Worm (Caenorhabditis elegans): ENCODE data around the gene lido-16.

The lido-16 gene

ce11 chrII:6489711-6490184, 5.0 kb upstream of the lido-16 start, which contains the start of the genes snr-3 and rsp-5:
TSS of gene snr-3 (minus strand) at chrII:6489761.
TSS of gene rsp-5 (plus strand) at chrII:6490165.
- TF ChIP-seq nhr-43 (tag; optimal IDR thresholded peaks at IDR 0.05; ENCODE audit: poor library complexity, severe bottlenecking) (peak; percentile 39), lsy-12 (tag; optimal IDR thresholded peaks at IDR 0.05) (peak; percentile 9), pha-4 (tag; optimal IDR thresholded peaks at IDR 0.05) (peak; percentile 81), unc-39 (tag; optimal IDR thresholded peaks at IDR 0.05) (no peak), nfya-1 (tag; optimal IDR thresholded peaks at IDR 0.05; ENCODE audit: insufficient read depth) (peak; percentile 95), egl-5 (tag; optimal IDR thresholded peaks at IDR 0.05) (peak; percentile 92), elt-3 (tag; optimal IDR thresholded peaks at IDR 0.05) (no peak), nhr-25 (tag; optimal IDR thresholded peaks at IDR 0.05) (peak; percentile 85), lin-15B (tag; optimal IDR thresholded peaks at IDR 0.05) (peak; percentile 78), snpc-4 (tag; optimal IDR thresholded peaks at IDR 0.05) (peak; percentile 63), nhr-23 (tag; optimal IDR thresholded peaks at IDR 0.05) (peak; percentile 80), elt-2 (tag; optimal IDR thresholded peaks at IDR 0.05) (peak; percentile 47), ama-1 (optimal IDR thresholded peaks at IDR 0.05) (no peak), ceh-28 (tag; optimal IDR thresholded peaks at IDR 0.05) (peak; percentile 22), lin-39 (tag; optimal IDR thresholded peaks at IDR 0.05) (peak; percentile 61), sea-2 (GFP tag; optimal IDR thresholded peaks at IDR 0.05) (no peak), R02D3.7 (tag; optimal IDR thresholded peaks at IDR 0.05) (peak; percentile 51), nhr-67 (tag; optimal IDR thresholded peaks at IDR 0.05) (no peak), egl-27 (tag; optimal IDR thresholded peaks at IDR 0.05) (no peak), pqm-1 (tag; optimal IDR thresholded peaks at IDR 0.05) (peak; percentile 34)

DNA sequence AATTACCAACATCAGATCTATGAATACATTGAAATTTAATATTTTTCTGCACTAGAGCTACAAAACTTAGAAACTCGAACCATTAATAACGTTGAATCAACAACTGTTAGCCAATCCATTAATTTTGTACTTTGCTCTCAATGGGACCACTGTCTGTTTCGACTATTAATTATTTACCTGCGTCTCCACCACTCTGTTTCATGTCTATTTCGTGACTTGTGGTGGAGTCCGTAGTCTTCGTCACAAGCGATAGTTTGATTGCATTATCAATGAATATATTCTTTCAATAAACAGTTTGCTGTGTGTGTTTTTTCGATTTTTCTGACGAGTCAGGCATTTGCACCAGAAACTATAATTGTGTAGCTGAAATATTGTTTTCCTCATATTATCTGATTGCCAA, 1.6 kb upstream of the lido-16 start:
- peak; percentile 17 for TF ChIP-seq nfya-1 (tag; optimal IDR thresholded peaks at IDR 0.05; ENCODE audit: insufficient read depth)
- TF ChIP-seq elt-2 (tag; optimal IDR thresholded peaks at IDR 0.05) = peak; percentile 57
- no peak for TF ChIP-seq egl-5 (tag; optimal IDR thresholded peaks at IDR 0.05)
- TF ChIP-seq pqm-1 (tag; optimal IDR thresholded peaks at IDR 0.05) = peak; percentile 64
- TF ChIP-seq snpc-4 (tag; optimal IDR thresholded peaks at IDR 0.05) = no peak

- TF ChIP-seq nhr-76 (tag; optimal IDR thresholded peaks at IDR 0.05) = no peak
- no peak for TF ChIP-seq daf-12 (tag; optimal IDR thresholded peaks at IDR 0.05)
- TF ChIP-seq mml-1 (tag; optimal IDR thresholded peaks at IDR 0.05) = no peak
- no peak for TF ChIP-seq zag-1 (tag; optimal IDR thresholded peaks at IDR 0.05)
- no peak for TF ChIP-seq hmg-11 (tag; optimal IDR thresholded peaks at IDR 0.05)
- no peak for TF ChIP-seq ceh-28 (tag; optimal IDR thresholded peaks at IDR 0.05)
- no peak for TF ChIP-seq egl-5 (tag; optimal IDR thresholded peaks at IDR 0.05)
- no peak for TF ChIP-seq elt-2 (tag; optimal IDR thresholded peaks at IDR 0.05)
- TF ChIP-seq ceh-82 (tag; optimal IDR thresholded peaks at IDR 0.05) = no peak
- no peak for TF ChIP-seq nhr-11 (tag; optimal IDR thresholded peaks at IDR 0.05)
- no peak for TF ChIP-seq fkh-10 (GFP tag; optimal IDR thresholded peaks at IDR 0.05)
- TF ChIP-seq elt-1 (tag; optimal IDR thresholded peaks at IDR 0.05) = no peak
- TF ChIP-seq egl-27 (tag; optimal IDR thresholded peaks at IDR 0.05) = no peak
- TF ChIP-seq fkh-2 (tag; optimal IDR thresholded peaks at IDR 0.05) = no peak
- TF ChIP-seq elt-3 (tag; optimal IDR thresholded peaks at IDR 0.05) = no peak
Measured at ce11 chrII:6482762-6483161, 2.0 kb downstream of the lido-16 start.

DNA sequence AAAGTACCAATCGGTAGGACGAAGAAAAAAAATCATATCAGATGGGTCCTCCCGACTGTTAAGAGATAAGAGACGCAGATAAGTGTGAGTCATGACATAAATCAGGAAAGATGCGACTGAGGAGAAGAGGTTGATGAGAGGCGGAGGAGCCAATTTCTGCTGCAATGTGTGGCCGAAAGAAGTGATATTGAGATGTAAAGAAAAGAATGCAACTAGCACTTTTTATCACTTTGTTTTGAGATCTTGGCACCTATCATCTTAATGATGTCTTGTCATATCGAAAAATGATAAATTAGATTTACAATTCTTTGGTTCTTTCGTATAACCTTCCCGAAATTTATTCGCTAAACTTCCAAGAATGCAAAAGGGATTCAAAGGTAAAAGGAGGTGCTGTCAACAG, 2.7 kb downstream of the lido-16 start, which contains the start of gene del-10:
del-10 (minus strand) TSS at position 24 of the 400 bp plus-strand sequence.
- TF ChIP-seq ceh-82 (tag; optimal IDR thresholded peaks at IDR 0.05) (no peak), egl-5 (tag; optimal IDR thresholded peaks at IDR 0.05) (peak; percentile 78), skn-1 (tag; optimal IDR thresholded peaks at IDR 0.05) (no peak), eor-1 (tag; optimal IDR thresholded peaks at IDR 0.05) (no peak), ceh-28 (tag; optimal IDR thresholded peaks at IDR 0.05) (no peak), ztf-4 (tag; optimal IDR thresholded peaks at IDR 0.05) (no peak)

ce11 chrII:6476655-6477054, 8.1 kb downstream of the lido-16 start, which contains the start of gene T28D9.4:
TSS of gene T28D9.4 (plus strand) at chrII:6476955.
- TF ChIP-seq lin-39 (tag; optimal IDR thresholded peaks at IDR 0.05) = no peak
- no peak for TF ChIP-seq elt-2 (tag; optimal IDR thresholded peaks at IDR 0.05)
- TF ChIP-seq unc-39 (tag; optimal IDR thresholded peaks at IDR 0.05) = no peak
- no peak for TF ChIP-seq fos-1 (tag; optimal IDR thresholded peaks at IDR 0.05)
- no peak for TF ChIP-seq elt-3 (tag; optimal IDR thresholded peaks at IDR 0.05)
- no peak for TF ChIP-seq ama-1 (optimal IDR thresholded peaks at IDR 0.05)
- no peak for TF ChIP-seq fkh-2 (tag; optimal IDR thresholded peaks at IDR 0.05)
- no peak for TF ChIP-seq jun-1 (tag; optimal IDR thresholded peaks at IDR 0.05)
- TF ChIP-seq ceh-16 (tag; optimal IDR thresholded peaks at IDR 0.05) = no peak
- no peak for TF ChIP-seq nhr-25 (tag; optimal IDR thresholded peaks at IDR 0.05)
- TF ChIP-seq nhr-23 (tag; optimal IDR thresholded peaks at IDR 0.05) = no peak
